Worm (Caenorhabditis elegans) whole organism, young adult: ENCODE measurements around the gene str-78.
"Not testable (repeated sequence)": the region's sequence is repeated elsewhere in the genome, so short reads cannot be mapped to it uniquely, and the experiment has no call there.

Experiments used
- C17E4.6 ChIP-seq: fragments of 200-800 bp; sonication (Bioruptor generic); IDR thresholded peaks from 2 replicates; pipeline ENCODE4 v1.3.6; 2022; ENCODE audit warnings: missing genetic modification reagents, missing genetic modification characterization, missing compliant biosample characterization
- F23B12.7 ChIP-seq: sonication (generic microtip); optimal IDR thresholded peaks from 2 replicates; lab custom pipeline; 2017; ENCODE audit warnings: missing genetic modification characterization, mild to moderate bottlenecking, missing compliant biosample characterization, antibody characterized with exemption, moderate library complexity; ENCODE audit not compliant: insufficient read depth
- F57A8.1 ChIP-seq: fragments of 200-800 bp; sonication (Bioruptor generic); optimal IDR thresholded peaks from 2 replicates; lab custom pipeline; 2018; ENCODE audit warnings: mild to moderate bottlenecking, missing genetic modification characterization, moderate library complexity, missing compliant biosample characterization
- F57C9.4 ChIP-seq: sonication (generic microtip); optimal IDR thresholded peaks from 2 replicates; lab custom pipeline; 2017; ENCODE audit warnings: mild to moderate bottlenecking, missing genetic modification characterization, missing compliant biosample characterization
- T07F8.4 ChIP-seq: sonication (generic microtip); optimal IDR thresholded peaks from 2 replicates; lab custom pipeline; 2016; ENCODE audit warnings: mild to moderate bottlenecking, missing genetic modification characterization, moderate library complexity, missing compliant biosample characterization
- Y79H2A.3 ChIP-seq: fragments of 200-800 bp; sonication (Bioruptor generic); conservative IDR thresholded peaks from 2 replicates; pipeline ENCODE4 v1.3.6; 2022; ENCODE audit warnings: missing genetic modification reagents, missing genetic modification characterization, missing compliant biosample characterization
- akir-1 ChIP-seq: fragments of 200-800 bp; sonication (Bioruptor generic); optimal IDR thresholded peaks from 2 replicates; lab custom pipeline; 2018; ENCODE audit warnings: mild to moderate bottlenecking, missing genetic modification characterization, moderate library complexity, missing compliant biosample characterization
- athp-1 ChIP-seq: sonication (generic microtip); optimal IDR thresholded peaks from 2 replicates; lab custom pipeline; 2017; ENCODE audit warnings: mild to moderate bottlenecking, missing genetic modification characterization, missing compliant biosample characterization
- attf-5 ChIP-seq: fragments of 200-800 bp; sonication (Bioruptor generic); optimal IDR thresholded peaks from 2 replicates; lab custom pipeline; 2018; ENCODE audit warnings: mild to moderate bottlenecking, missing genetic modification characterization, missing compliant biosample characterization
- bed-2 ChIP-seq: fragments of 200-800 bp; sonication (Bioruptor generic); IDR thresholded peaks from 2 replicates; pipeline ENCODE4 v1.3.6; 2022; ENCODE audit warnings: missing genetic modification reagents, missing genetic modification characterization, missing compliant biosample characterization
- cebp-1 ChIP-seq, 2 experiments: fragments of 200-800 bp in 1 of 2; sonication (Bioruptor generic) in 1 of 2; sonication (generic microtip) in 1 of 2; IDR thresholded peaks in 1 of 2; optimal IDR thresholded peaks in 1 of 2; 2 replicates each; pipeline versions ENCODE4 v1.3.6 to Lab custom; 2017 to 2022; ENCODE audit warnings: missing compliant biosample characterization in 2 of 2, missing genetic modification characterization in 2 of 2, mild to moderate bottlenecking in 1 of 2, missing genetic modification reagents in 1 of 2, moderate library complexity in 1 of 2
- ceh-40 ChIP-seq: fragments of 200-800 bp; sonication (Bioruptor generic); IDR thresholded peaks from 2 replicates; pipeline ENCODE4 v1.3.6; 2022; ENCODE audit warnings: missing genetic modification characterization, missing compliant biosample characterization
- ceh-79 ChIP-seq: sonication (generic microtip); optimal IDR thresholded peaks from 2 replicates; lab custom pipeline; 2017; ENCODE audit warnings: mild to moderate bottlenecking, missing genetic modification characterization, missing compliant biosample characterization
- chd-7 ChIP-seq: sonication (generic microtip); optimal IDR thresholded peaks from 2 replicates; lab custom pipeline; 2016; ENCODE audit warnings: mild to moderate bottlenecking, missing genetic modification characterization, moderate library complexity, missing compliant biosample characterization
- die-1 ChIP-seq: sonication (generic microtip); optimal IDR thresholded peaks from 2 replicates; lab custom pipeline; 2016; ENCODE audit warnings: missing genotype, mild to moderate bottlenecking, missing genetic modification characterization, missing compliant biosample characterization
- efl-1 ChIP-seq: fragments of 150-350 bp; optimal IDR thresholded peaks from 2 replicates; lab custom pipeline; 2014; ENCODE audit warnings: missing biosample characterization, missing genetic modification reagents, missing genetic modification characterization
- egl-44 ChIP-seq: fragments of 200-800 bp; sonication (Bioruptor generic); IDR thresholded peaks from 2 replicates; pipeline ENCODE4 v1.3.6; 2022; ENCODE audit warnings: missing genetic modification reagents, missing genetic modification characterization, missing compliant biosample characterization
- ets-4 ChIP-seq: fragments of 200-800 bp; sonication (Bioruptor generic); optimal IDR thresholded peaks from 2 replicates; lab custom pipeline; 2018; ENCODE audit warnings: mild to moderate bottlenecking, missing genetic modification characterization, missing compliant biosample characterization
- fkh-3 ChIP-seq: sonication (generic microtip); optimal IDR thresholded peaks from 2 replicates; lab custom pipeline; 2016; ENCODE audit warnings: mild to moderate bottlenecking, missing genetic modification characterization, missing compliant biosample characterization
- hmg-20 ChIP-seq: fragments of 200-800 bp; sonication (Bioruptor generic); IDR thresholded peaks from 2 replicates; pipeline ENCODE4 v1.3.6; 2022; ENCODE audit warnings: missing genetic modification reagents, missing genetic modification characterization, missing compliant biosample characterization
- hrde-1 ChIP-seq: sonication (generic microtip); optimal IDR thresholded peaks from 2 replicates; lab custom pipeline; 2016; ENCODE audit warnings: missing genetic modification characterization, mild to moderate bottlenecking, missing compliant biosample characterization, moderate library complexity, missing genotype, missing genetic modification reagents, borderline replicate concordance
- lag-1 ChIP-seq: fragments of 200-800 bp; sonication (Bioruptor generic); IDR thresholded peaks from 2 replicates; pipeline ENCODE4 v1.3.6; 2022; ENCODE audit warnings: missing genetic modification reagents, missing genetic modification characterization, missing compliant biosample characterization
- let-526 ChIP-seq: fragments of 200-800 bp; sonication (Bioruptor generic); IDR thresholded peaks from 2 replicates; pipeline ENCODE4 v1.3.6; 2022; ENCODE audit warnings: missing genetic modification reagents, missing genetic modification characterization, missing compliant biosample characterization
- lin-26 ChIP-seq: fragments of 200-800 bp; sonication (Bioruptor generic); IDR thresholded peaks from 2 replicates; pipeline ENCODE4 v1.3.6; 2022; ENCODE audit warnings: missing genetic modification reagents, missing genetic modification characterization, missing compliant biosample characterization
- madf-10 ChIP-seq: sonication (generic microtip); optimal IDR thresholded peaks from 2 replicates; lab custom pipeline; 2016; ENCODE audit warnings: mild to moderate bottlenecking, missing genetic modification characterization, missing compliant biosample characterization
- nfyb-1 ChIP-seq: fragments of 200-800 bp; sonication (Bioruptor generic); IDR thresholded peaks from 2 replicates; pipeline ENCODE4 v1.3.6; 2022; ENCODE audit warnings: missing genetic modification reagents, missing genetic modification characterization, missing compliant biosample characterization
- nhr-120 ChIP-seq: fragments of 200-800 bp; sonication (Bioruptor generic); IDR thresholded peaks from 2 replicates; pipeline ENCODE4 v1.3.6; 2022; ENCODE audit warnings: missing genetic modification characterization, missing compliant biosample characterization
- nhr-179 ChIP-seq: sonication (generic microtip); optimal IDR thresholded peaks from 2 replicates; lab custom pipeline; 2016; ENCODE audit warnings: mild to moderate bottlenecking, missing genetic modification characterization, missing compliant biosample characterization
- pbrm-1 ChIP-seq: fragments of 200-800 bp; sonication (Bioruptor generic); IDR thresholded peaks from 2 replicates; pipeline ENCODE4 v1.3.6; 2022; ENCODE audit warnings: missing genetic modification reagents, missing genetic modification characterization, missing compliant biosample characterization
- rcor-1 ChIP-seq: fragments of 200-800 bp; sonication (Bioruptor generic); IDR thresholded peaks from 2 replicates; pipeline ENCODE4 v1.3.6; 2022; ENCODE audit warnings: missing genetic modification reagents, missing genetic modification characterization, missing compliant biosample characterization
- repo-1 ChIP-seq: sonication (generic microtip); optimal IDR thresholded peaks from 2 replicates; lab custom pipeline; 2017; ENCODE audit warnings: mild to moderate bottlenecking, missing genetic modification characterization, missing compliant biosample characterization
- sea-2 ChIP-seq: fragments of 200-800 bp; sonication (Bioruptor generic); IDR thresholded peaks from 2 replicates; pipeline ENCODE4 v1.3.6; 2022; ENCODE audit warnings: missing genetic modification characterization, missing compliant biosample characterization
- snpc-1.1 ChIP-seq: sonication (generic microtip); optimal IDR thresholded peaks from 2 replicates; lab custom pipeline; 2017; ENCODE audit warnings: missing genetic modification characterization, mild to moderate bottlenecking, missing compliant biosample characterization, antibody characterized with exemption, moderate library complexity, missing genotype, missing genetic modification reagents; ENCODE audit not compliant: insufficient read depth
- snpc-1.3 ChIP-seq: sonication (generic microtip); optimal IDR thresholded peaks from 2 replicates; lab custom pipeline; 2017; ENCODE audit warnings: missing genetic modification characterization, mild to moderate bottlenecking, missing compliant biosample characterization, antibody characterized with exemption, moderate library complexity, missing genotype, missing genetic modification reagents; ENCODE audit not compliant: insufficient read depth
- tbx-9 ChIP-seq: sonication (generic microtip); optimal IDR thresholded peaks from 2 replicates; lab custom pipeline; 2016; ENCODE audit warnings: borderline replicate concordance, missing genetic modification characterization, inconsistent platforms, missing compliant biosample characterization
- tlf-1 ChIP-seq: fragments of 200-800 bp; sonication (Bioruptor generic); optimal IDR thresholded peaks from 2 replicates; lab custom pipeline; 2018; ENCODE audit warnings: mild to moderate bottlenecking, missing genetic modification characterization, missing compliant biosample characterization
- zim-3 ChIP-seq: sonication (generic microtip); optimal IDR thresholded peaks from 2 replicates; lab custom pipeline; 2017; ENCODE audit warnings: mild to moderate bottlenecking, missing genetic modification characterization, moderate library complexity, missing compliant biosample characterization
- ztf-18 ChIP-seq: sonication (generic microtip); optimal IDR thresholded peaks from 2 replicates; lab custom pipeline; 2016; ENCODE audit warnings: missing genotype, mild to moderate bottlenecking, missing genetic modification characterization, missing compliant biosample characterization
- ztf-25 ChIP-seq: fragments of 200-800 bp; sonication (Bioruptor generic); IDR thresholded peaks from 2 replicates; pipeline ENCODE4 v1.3.6; 2022; ENCODE audit warnings: missing genetic modification reagents, missing genetic modification characterization, missing compliant biosample characterization
- ztf-6 ChIP-seq: fragments of 200-800 bp; sonication (Bioruptor generic); IDR thresholded peaks from 2 replicates; pipeline ENCODE4 v1.3.6; 2022; ENCODE audit warnings: missing genetic modification reagents, missing genetic modification characterization, missing compliant biosample characterization

The str-78 gene

DNA sequence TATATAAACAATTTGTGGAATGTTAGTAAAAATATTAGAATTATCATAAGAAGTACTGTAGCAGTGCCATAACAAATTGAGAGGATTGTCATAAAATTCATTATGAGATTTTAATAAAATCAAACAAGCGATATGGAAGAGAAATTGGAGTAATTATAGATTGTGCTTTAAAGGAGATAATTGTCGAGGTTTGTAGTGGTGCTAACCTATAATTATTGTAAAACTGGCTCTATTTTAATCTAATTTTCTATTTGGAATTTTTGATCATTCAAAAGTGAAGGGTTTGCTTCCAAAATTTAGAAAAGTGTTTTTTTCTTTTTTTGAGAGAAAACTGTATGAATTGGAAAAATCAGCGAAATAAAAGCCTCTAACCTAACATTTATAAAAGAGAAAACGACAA, 6.2 kb downstream of the str-78 start, which contains the start of gene srg-51 (continued):
- TF ChIP-seq Y79H2A.3 (GFP tag; lab: Robert Waterston, UW) (no peak), let-526 (GFP tag; lab: Robert Waterston, UW) (no peak), die-1 (tag; lab: Kevin White, UChicago) (no peak), hmg-20 (no peak)

DNA sequence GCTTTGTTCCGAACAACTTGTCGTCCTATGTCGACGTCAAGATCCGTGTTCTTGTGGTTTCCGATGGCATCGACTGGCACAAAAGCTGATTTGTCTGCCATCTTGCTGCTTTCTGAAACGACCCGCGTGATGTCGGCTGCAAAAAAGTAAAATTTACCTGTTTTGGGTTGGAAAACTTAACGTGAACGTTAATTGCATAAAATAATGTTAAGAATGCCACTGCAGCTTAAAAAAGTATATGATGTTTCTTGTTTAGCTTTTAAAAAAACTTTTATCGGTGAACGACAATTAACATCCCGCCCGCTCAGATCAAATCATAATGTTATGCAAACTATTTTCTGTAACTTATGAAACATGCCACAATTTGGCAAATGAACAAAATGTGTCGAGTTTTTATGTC, 13.1 kb downstream of the str-78 start, which contains the start of gene M199.8:
Gene M199.8 (minus strand): TSS at position 101 of the 400 bp plus-strand sequence.
- TF ChIP-seq ztf-18 (tag; lab: Kevin White, UChicago); tlf-1 (GFP tag; lab: Kevin White, UChicago); nfyb-1 (GFP tag; lab: Robert Waterston, UW): not testable (repeated sequence)
- TF ChIP-seq, all 124 proteins: peak for 0; not testable (repeated sequence) for 124

ce11 chrIV:15131697-15132096, 15.3 kb downstream of the str-78 start, which contains the start of gene col-135:
col-135 (minus strand) TSS chrIV:15131797.
- TF ChIP-seq chd-7 (tag; lab: Kevin White, UChicago) (no peak), hmg-20 (no peak), cebp-1 (GFP tag; IDR thresholded peaks at IDR 0.05; lab: Robert Waterston, UW) (no peak), cebp-1 (tag; optimal IDR thresholded peaks at IDR 0.05; lab: Kevin White, UChicago) (no peak), F23B12.7 (no peak), attf-5 (no peak), T07F8.4 (tag; lab: Kevin White, UChicago) (no peak), madf-10 (tag; lab: Kevin White, UChicago) (no peak), ceh-79 (tag; lab: Kevin White, UChicago) (no peak), athp-1 (tag; lab: Kevin White, UChicago) (no peak), egl-44 (GFP tag; lab: Robert Waterston, UW) (no peak), fkh-3 (no peak), nhr-120 (GFP tag; lab: Robert Waterston, UW) (no peak), lag-1 (GFP tag; lab: Robert Waterston, UW) (no peak), snpc-1.1 (no peak), ztf-6 (GFP tag; lab: Robert Waterston, UW) (no peak), F57A8.1 (GFP tag; lab: Kevin White, UChicago) (no peak), nhr-179 (tag; lab: Kevin White, UChicago) (no peak), ceh-40 (no peak)

DNA sequence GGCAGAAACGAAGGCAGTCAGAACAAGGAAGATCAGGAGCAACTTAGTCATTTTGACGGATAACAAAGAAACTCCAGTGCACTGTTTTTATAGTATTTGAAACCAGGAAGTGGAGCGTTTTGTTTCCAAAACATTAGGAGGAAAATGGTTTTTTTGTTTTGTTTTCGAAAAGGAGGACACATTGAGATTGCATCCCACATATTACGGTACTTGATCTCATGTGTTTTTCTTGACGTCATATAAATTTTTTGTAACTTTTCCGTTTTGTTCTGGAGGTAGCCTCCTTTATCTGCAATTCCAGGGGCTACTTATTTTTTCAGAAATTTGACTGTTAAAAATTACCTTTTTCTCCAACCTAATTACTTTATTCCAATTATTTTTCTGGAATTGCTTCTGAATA, 19.3 kb downstream of the str-78 start, which contains the start of gene M199.9:
Gene M199.9 (minus strand): TSS at position 101 of the 400 bp plus-strand sequence.
- TF ChIP-seq egl-44 (GFP tag; lab: Robert Waterston, UW), result no peak
- no peak for TF ChIP-seq zim-3 (tag; lab: Kevin White, UChicago)
- TF ChIP-seq repo-1, result no peak
- no peak for TF ChIP-seq akir-1 (GFP tag; lab: Kevin White, UChicago)
- TF ChIP-seq lin-26 (GFP tag; lab: Robert Waterston, UW), result no peak
- TF ChIP-seq hrde-1, result no peak
- no peak for TF ChIP-seq pbrm-1 (GFP tag; lab: Robert Waterston, UW)
- TF ChIP-seq rcor-1 (GFP tag; lab: Robert Waterston, UW), result no peak
- no peak for TF ChIP-seq sea-2
- TF ChIP-seq snpc-1.3 (tag; lab: Kevin White, UChicago), result no peak
- no peak for TF ChIP-seq F57A8.1 (GFP tag; lab: Kevin White, UChicago)
- no peak for TF ChIP-seq ztf-25 (GFP tag; lab: Robert Waterston, UW)
- TF ChIP-seq F57C9.4 (tag; lab: Kevin White, UChicago), result no peak
- no peak for TF ChIP-seq ets-4 (GFP tag; lab: Kevin White, UChicago)
- TF ChIP-seq bed-2, result no peak
- TF ChIP-seq C17E4.6 (GFP tag; lab: Robert Waterston, UW), result no peak
- TF ChIP-seq tbx-9 (tag; lab: Kevin White, UChicago), result no peak
- no peak for TF ChIP-seq F23B12.7
- no peak for TF ChIP-seq efl-1 (GFP tag; lab: Kevin White, UChicago)
